Worm (Caenorhabditis elegans): ENCODE data around the gene srx-104.

ce11 chrII:3741584-3741983 is 42.1 kb upstream of the srx-104 start, which contains the start of gene F12E12.1:
- TF ChIP-seq snpc-4 (tag; optimal IDR thresholded peaks at IDR 0.05) (no peak), nhr-77 (tag; optimal IDR thresholded peaks at IDR 0.05) (no peak), unc-86 (tag; optimal IDR thresholded peaks at IDR 0.05) (no peak), lin-39 (tag; optimal IDR thresholded peaks at IDR 0.05) (no peak), lin-13 (GFP tag; optimal IDR thresholded peaks at IDR 0.05) (no peak), egl-27 (tag; optimal IDR thresholded peaks at IDR 0.05) (no peak), fkh-8 (tag; optimal IDR thresholded peaks at IDR 0.05) (no peak), lsy-2 (tag; optimal IDR thresholded peaks at IDR 0.05) (no peak), nhr-28 (tag; optimal IDR thresholded peaks at IDR 0.05) (no peak), rnt-1 (tag; optimal IDR thresholded peaks at IDR 0.05) (no peak), ztf-4 (tag; optimal IDR thresholded peaks at IDR 0.05) (no peak), nhr-71 (tag; optimal IDR thresholded peaks at IDR 0.05) (no peak), lin-14 (GFP tag; optimal IDR thresholded peaks at IDR 0.05) (no peak)
